Fruit fly (Drosophila melanogaster): ENCODE results near the gene CG44774.
A peak's percentile ranks its signal among the peaks of the same experiment; 100 is the strongest.

Gene CG44774

DNA sequence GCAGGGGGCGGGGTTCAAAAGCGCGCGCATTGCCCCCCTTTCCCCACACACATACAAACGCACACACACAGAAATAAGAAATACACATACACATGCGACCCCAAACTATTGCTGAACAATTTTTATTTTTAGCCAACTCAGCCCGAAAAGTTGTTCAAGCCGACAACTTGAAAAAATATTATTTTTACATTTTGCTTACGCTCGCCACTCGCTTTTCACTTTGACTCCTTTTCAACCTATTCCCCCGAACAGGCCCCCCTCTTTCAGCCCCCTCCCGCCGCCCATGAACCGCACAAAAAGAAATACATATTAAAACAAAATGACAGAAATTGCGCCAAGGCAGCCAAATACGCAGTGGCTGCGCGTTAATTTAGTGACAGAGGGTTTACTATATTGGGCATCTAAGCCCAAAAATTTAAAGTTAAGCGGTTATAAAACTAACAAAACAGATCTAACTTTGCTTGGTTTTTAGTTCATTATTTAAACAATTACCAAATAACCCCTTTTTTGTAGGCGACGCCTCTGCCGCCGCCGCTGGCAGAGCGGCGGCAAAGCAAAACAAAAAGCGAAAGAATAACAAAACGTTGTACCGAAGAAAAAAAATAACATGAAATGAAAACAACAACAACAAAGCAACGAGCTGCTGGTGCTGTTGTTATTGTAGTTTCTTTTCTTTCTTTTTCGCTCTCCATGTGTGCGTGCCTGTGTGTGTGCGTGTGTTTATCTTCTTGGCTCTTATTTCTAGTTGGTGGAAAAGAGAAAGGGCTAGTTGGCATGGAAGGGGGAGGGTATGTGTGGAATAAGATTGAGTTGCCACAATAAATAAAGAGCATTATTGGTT is 27.7 kb downstream of the CG44774 start (continued):
- TF ChIP-seq CG10366 (GFP tag; IDR thresholded peaks at IDR 0.05): peak; percentile 100
- TF ChIP-seq Mrtf (GFP tag; IDR thresholded peaks at IDR 0.05): peak; percentile 100
- peak; percentile 96 for TF ChIP-seq grn (GFP tag; optimal IDR thresholded peaks at IDR 0.05)
- peak; percentile 100 for TF ChIP-seq dmrt11E (tag; optimal IDR thresholded peaks at IDR 0.05)
- peak; percentile 100 for TF ChIP-seq CG15696 (tag; optimal IDR thresholded peaks at IDR 0.05)
- peak; percentile 99 for TF ChIP-seq twi (tag; optimal IDR thresholded peaks at IDR 0.05)
- peak; percentile 33; the same call in 1 of the 2 replicates for TF ChIP-seq Scr (GFP tag; IDR thresholded peaks at IDR 0.05; ENCODE audit: partially characterized antibody)
- peak; percentile 99 for TF ChIP-seq en (GFP tag; optimal IDR thresholded peaks at IDR 0.05)
- peak; percentile 99 for TF ChIP-seq CG8388 (GFP tag; optimal IDR thresholded peaks at IDR 0.05)
- TF ChIP-seq ap (GFP tag; IDR thresholded peaks at IDR 0.05): peak; percentile 99
- peak; percentile 99 for TF ChIP-seq Oaz (GFP tag; IDR thresholded peaks at IDR 0.05)
- no peak for TF ChIP-seq knrl (GFP tag; IDR thresholded peaks at IDR 0.05; ENCODE audit: partially characterized antibody)
- peak; percentile 80 for TF ChIP-seq CTCF (GFP tag; optimal IDR thresholded peaks at IDR 0.05)
- peak; percentile 100 for TF ChIP-seq CG11695 (GFP tag; IDR thresholded peaks at IDR 0.05)
- TF ChIP-seq CG7745 (tag; optimal IDR thresholded peaks at IDR 0.05): peak; percentile 96
- TF ChIP-seq CG13296 (GFP tag; optimal IDR thresholded peaks at IDR 0.05): peak; percentile 100
- TF ChIP-seq H2.0 (GFP tag; IDR thresholded peaks at IDR 0.05): peak; percentile 100
- TF ChIP-seq NC2β (GFP tag; optimal IDR thresholded peaks at IDR 0.05): peak; percentile 99
- 0 out of 4 replicates have a peak, but pooled peaks have one; percentile 28 for TF ChIP-seq chinmo (GFP tag; IDR thresholded peaks at IDR 0.05; ENCODE audit: partially characterized antibody)
- peak; percentile 99 for TF ChIP-seq CG8089 (GFP tag; optimal IDR thresholded peaks at IDR 0.05)
- TF ChIP-seq ftz-f1 (GFP tag; optimal IDR thresholded peaks at IDR 0.05): peak; percentile 98
- peak; percentile 99 for TF ChIP-seq bowl (GFP tag; IDR thresholded peaks at IDR 0.05)
- no peak for TF ChIP-seq Doc3 (GFP tag; IDR thresholded peaks at IDR 0.05; ENCODE audit: partially characterized antibody)
- peak; percentile 100 for TF ChIP-seq CG34422 (GFP tag; IDR thresholded peaks at IDR 0.05)
- TF ChIP-seq CG13424 (tag; optimal IDR thresholded peaks at IDR 0.05): peak; percentile 100
- peak; percentile 100 for TF ChIP-seq ems (GFP tag; optimal IDR thresholded peaks at IDR 0.05)
- peak; percentile 100 for TF ChIP-seq Meics (GFP tag; optimal IDR thresholded peaks at IDR 0.05)
- TF ChIP-seq lola (GFP tag; optimal IDR thresholded peaks at IDR 0.05): peak in 1 of 3 experiments; percentile 100
- TF ChIP-seq Ada2b (GFP tag; IDR thresholded peaks at IDR 0.05): peak; percentile 100
- peak; percentile 100 for TF ChIP-seq CG11247 (GFP tag; IDR thresholded peaks at IDR 0.05)
- peak; percentile 99 for TF ChIP-seq Spps (tag; optimal IDR thresholded peaks at IDR 0.05)
- peak; percentile 100 for TF ChIP-seq H15 (GFP tag; IDR thresholded peaks at IDR 0.05)
- TF ChIP-seq Ravus (GFP tag; IDR thresholded peaks at IDR 0.05): peak; percentile 99
- peak; percentile 99 for TF ChIP-seq Atf-2 (GFP tag; optimal IDR thresholded peaks at IDR 0.05)
- peak; percentile 97 for TF ChIP-seq Ets97D (GFP tag; optimal IDR thresholded peaks at IDR 0.05)
- TF ChIP-seq CG12299 (tag; optimal IDR thresholded peaks at IDR 0.05): peak; percentile 99
- peak; percentile 100 for TF ChIP-seq CG15011 (GFP tag; optimal IDR thresholded peaks at IDR 0.05)
- TF ChIP-seq rib (GFP tag; IDR thresholded peaks at IDR 0.05): peak; percentile 100
- TF ChIP-seq sob (GFP tag; IDR thresholded peaks at IDR 0.05): peak; percentile 100
- TF ChIP-seq CG12744 (GFP tag; optimal IDR thresholded peaks at IDR 0.05): peak; percentile 99
- peak; percentile 99 for TF ChIP-seq trh (GFP tag; optimal IDR thresholded peaks at IDR 0.05)
- TF ChIP-seq chif (GFP tag; optimal IDR thresholded peaks at IDR 0.05): peak; percentile 99 to 100
- TF ChIP-seq CG6791 (GFP tag; IDR thresholded peaks at IDR 0.05; ENCODE audit: partially characterized antibody): no peak
- TF ChIP-seq ro (GFP tag; IDR thresholded peaks at IDR 0.05): peak; percentile 99
- peak; percentile 100 for TF ChIP-seq NfI (GFP tag; optimal IDR thresholded peaks at IDR 0.05)
- peak; percentile 100 for TF ChIP-seq CG16815 (GFP tag; optimal IDR thresholded peaks at IDR 0.05)
- no peak for TF ChIP-seq nerfin-2 (GFP tag; IDR thresholded peaks at IDR 0.05; ENCODE audit: partially characterized antibody)
- peak; percentile 99 for TF ChIP-seq CG13894 (tag; optimal IDR thresholded peaks at IDR 0.05)
- TF ChIP-seq btn (GFP tag; optimal IDR thresholded peaks at IDR 0.05): peak; percentile 99
